Worm (Caenorhabditis elegans): ENCODE data around the gene Y51H7C.7.

DNA sequence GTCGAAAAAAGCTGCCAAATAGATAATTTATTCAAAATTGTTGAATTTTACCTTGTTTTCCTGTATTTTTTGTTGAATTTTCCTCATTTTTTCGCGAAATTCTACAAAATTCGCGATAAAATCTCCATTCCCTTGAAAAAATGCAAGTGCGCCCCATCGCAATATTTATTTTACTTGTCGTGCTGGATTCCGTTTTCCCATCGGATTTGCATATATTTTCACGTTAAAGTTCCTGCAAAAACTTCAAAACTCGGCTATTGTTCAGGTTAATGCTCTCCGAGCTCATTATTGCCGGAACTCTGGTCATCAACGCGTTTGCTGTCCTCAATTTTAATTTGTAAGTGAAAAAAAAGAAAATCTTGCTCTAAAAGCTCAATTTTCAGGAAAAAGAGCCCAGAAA is 687 bp downstream of the Y51H7C.7 start, which contains the start of the genes Y51H7C.41 and cogc-4:
- TF ChIP-seq snpc-4 (tag; optimal IDR thresholded peaks at IDR 0.05) = no peak
- no peak for TF ChIP-seq lsy-2 (tag; optimal IDR thresholded peaks at IDR 0.05)

Data from whole organism, mixed stage, embryonic.